Fruit fly (Drosophila melanogaster) whole organism, embryonic: Measurements from ENCODE around the gene Sec20.

ENCODE experiments used
- B-H2 ChIP-seq: fragments of 200-800 bp; sonication (Bioruptor generic); optimal IDR thresholded peaks from 2 replicates; lab custom pipeline; 2018; ENCODE audit warnings: missing biosample characterization, mild to moderate bottlenecking, missing genetic modification characterization
- BtbVII ChIP-seq: fragments of 200-800 bp; sonication (Bioruptor generic); optimal IDR thresholded peaks from 3 replicates; lab custom pipeline; 2017; ENCODE audit warnings: missing biosample characterization, mild to moderate bottlenecking, missing genetic modification characterization
- CG10565 ChIP-seq: fragments of 200-800 bp; sonication (Bioruptor generic); optimal IDR thresholded peaks from 3 replicates; lab custom pipeline; 2016; ENCODE audit warnings: missing biosample characterization, mild to moderate bottlenecking, missing genetic modification characterization
- CG11093 ChIP-seq: fragments of 200-800 bp; sonication (Bioruptor generic); IDR thresholded peaks from 3 replicates; pipeline ENCODE4 v1.3.6; 2022; ENCODE audit warnings: missing biosample characterization, missing genetic modification characterization
- CG11398 ChIP-seq: fragments of 200-800 bp; sonication (Bioruptor generic); optimal IDR thresholded peaks from 2 replicates; lab custom pipeline; 2016; ENCODE audit warnings: missing biosample characterization, missing genetic modification characterization
- CG11695 ChIP-seq: fragments of 200-800 bp; sonication (Bioruptor generic); IDR thresholded peaks from 3 replicates; pipeline ENCODE4 v1.3.6; 2022; ENCODE audit warnings: missing biosample characterization, missing genetic modification characterization
- CG13123 ChIP-seq: fragments of 200-800 bp; sonication (Bioruptor generic); optimal IDR thresholded peaks from 2 replicates; lab custom pipeline; 2016; ENCODE audit warnings: missing biosample characterization, missing genetic modification characterization
- CG14860 ChIP-seq: fragments of 200-800 bp; sonication (Bioruptor generic); IDR thresholded peaks from 3 replicates; pipeline ENCODE4 v1.3.6; 2022; ENCODE audit warnings: missing biosample characterization, missing genetic modification characterization; ENCODE audit not compliant: partially characterized antibody
- CG1602 ChIP-seq: fragments of 200-800 bp; sonication (Bioruptor generic); optimal IDR thresholded peaks from 3 replicates; lab custom pipeline; 2016; ENCODE audit warnings: missing biosample characterization, missing genetic modification characterization
- CG18262 ChIP-seq: fragments of 200-800 bp; optimal IDR thresholded peaks from 3 replicates; lab custom pipeline; 2019; ENCODE audit warnings: missing biosample characterization, mild to moderate bottlenecking, missing genetic modification characterization, moderate library complexity
- CG30020 ChIP-seq: fragments of 200-800 bp; optimal IDR thresholded peaks from 2 replicates; lab custom pipeline; 2019; ENCODE audit warnings: missing biosample characterization, mild to moderate bottlenecking, missing genetic modification characterization, moderate library complexity
- CG30431 ChIP-seq: fragments of 200-800 bp; sonication (Bioruptor generic); optimal IDR thresholded peaks from 2 replicates; lab custom pipeline; 2017; ENCODE audit warnings: missing biosample characterization, missing genetic modification characterization
- CG32532 ChIP-seq: fragments of 200-800 bp; sonication (Bioruptor generic); IDR thresholded peaks from 2 replicates; pipeline ENCODE4 v1.3.6; 2022; ENCODE audit warnings: missing biosample characterization, missing genetic modification characterization
- CG3281 ChIP-seq: fragments of 200-800 bp; sonication (Bioruptor generic); optimal IDR thresholded peaks from 3 replicates; lab custom pipeline; 2017; ENCODE audit warnings: missing biosample characterization, mild to moderate bottlenecking, missing genetic modification characterization
- CG3407 ChIP-seq: fragments of 200-800 bp; sonication (Bioruptor generic); optimal IDR thresholded peaks from 2 replicates; lab custom pipeline; 2018; ENCODE audit warnings: missing biosample characterization, mild to moderate bottlenecking, missing genetic modification characterization
- CG3847 ChIP-seq: fragments of 200-800 bp; sonication (Bioruptor generic); IDR thresholded peaks from 2 replicates; pipeline ENCODE4 v1.3.6; 2022; ENCODE audit warnings: missing biosample characterization, missing genetic modification characterization
- CG5953 ChIP-seq: fragments of 200-800 bp; sonication (Bioruptor generic); IDR thresholded peaks from 2 replicates; pipeline ENCODE4 v1.3.6; 2022; ENCODE audit warnings: missing biosample characterization, missing genetic modification characterization
- CG7556 ChIP-seq: fragments of 200-800 bp; sonication (Bioruptor generic); optimal IDR thresholded peaks from 2 replicates; lab custom pipeline; 2017; ENCODE audit warnings: missing biosample characterization, mild to moderate bottlenecking, missing genetic modification characterization
- CG9609 ChIP-seq: fragments of 200-800 bp; sonication (Bioruptor generic); optimal IDR thresholded peaks from 3 replicates; lab custom pipeline; 2016; ENCODE audit warnings: missing biosample characterization, missing genetic modification characterization
- ERR ChIP-seq: fragments of 200-800 bp; sonication (Bioruptor generic); optimal IDR thresholded peaks from 2 replicates; lab custom pipeline; 2016; ENCODE audit warnings: missing biosample characterization, missing genetic modification characterization
- HLH4C ChIP-seq: fragments of 200-800 bp; sonication (Bioruptor generic); IDR thresholded peaks from 3 replicates; pipeline ENCODE4 v1.3.6; 2022; ENCODE audit warnings: missing biosample characterization, missing genetic modification characterization; ENCODE audit not compliant: partially characterized antibody
- MTF-1 ChIP-seq: fragments of 200-800 bp; sonication (Bioruptor generic); optimal IDR thresholded peaks from 2 replicates; lab custom pipeline; 2018; ENCODE audit warnings: missing biosample characterization, mild to moderate bottlenecking, missing genetic modification characterization, borderline replicate concordance
- Max ChIP-seq: fragments of 200-800 bp; sonication (Bioruptor generic); optimal IDR thresholded peaks from 2 replicates; lab custom pipeline; 2016; ENCODE audit warnings: missing biosample characterization, mild to moderate bottlenecking, missing genetic modification characterization
- Med ChIP-seq: fragments of 200-800 bp; sonication (Bioruptor generic); peaks from one replicate; lab custom pipeline; 2016; ENCODE audit warnings: missing biosample characterization, missing genetic modification characterization, mild to moderate bottlenecking, inconsistent platforms, moderate library complexity
- Meics ChIP-seq: fragments of 200-800 bp; sonication (Bioruptor generic); optimal IDR thresholded peaks from 2 replicates; lab custom pipeline; 2017; ENCODE audit warnings: missing biosample characterization, mild to moderate bottlenecking, missing genetic modification characterization
- NC2α ChIP-seq: fragments of 200-800 bp; sonication (Bioruptor generic); optimal IDR thresholded peaks from 2 replicates; lab custom pipeline; 2016; ENCODE audit warnings: missing biosample characterization, missing genetic modification characterization
- Rfx ChIP-seq: fragments of 200-800 bp; sonication (Bioruptor generic); IDR thresholded peaks from 2 replicates; pipeline ENCODE4 v1.3.6; 2022; ENCODE audit warnings: missing biosample characterization, missing genetic modification characterization
- TFAM ChIP-seq: fragments of 200-800 bp; sonication (Bioruptor generic); optimal IDR thresholded peaks from 2 replicates; lab custom pipeline; 2017; ENCODE audit warnings: missing biosample characterization, missing genetic modification characterization, inconsistent platforms
- abd-A ChIP-seq: fragments of 200-800 bp; sonication (Bioruptor generic); optimal IDR thresholded peaks from 3 replicates; lab custom pipeline; 2019; ENCODE audit warnings: missing biosample characterization, mild to moderate bottlenecking, missing genetic modification characterization, moderate library complexity
- ash1 ChIP-seq: fragments of 200-800 bp; sonication (Bioruptor generic); optimal IDR thresholded peaks from 2 replicates; lab custom pipeline; 2018; ENCODE audit warnings: missing biosample characterization, mild to moderate bottlenecking, missing genetic modification characterization
- bcd ChIP-seq: fragments of 200-800 bp; sonication (Bioruptor generic); optimal IDR thresholded peaks from 2 replicates; lab custom pipeline; 2017; ENCODE audit warnings: missing biosample characterization, mild to moderate bottlenecking, missing genetic modification characterization
- br ChIP-seq: fragments of >200 bp; optimal IDR thresholded peaks from 2 replicates; lab custom pipeline; 2017
- bsh ChIP-seq, 2 experiments: fragments of 200-800 bp; sonication (Bioruptor generic); optimal IDR thresholded peaks; 2 replicates each; lab custom pipeline; 2017 to 2018; ENCODE audit warnings: mild to moderate bottlenecking in 2 of 2, missing biosample characterization in 2 of 2, missing genetic modification characterization in 2 of 2, moderate library complexity in 1 of 2
- crol ChIP-seq: fragments of 200-800 bp; sonication (Bioruptor generic); IDR thresholded peaks from 2 replicates; pipeline ENCODE4 v1.3.6; 2022; ENCODE audit warnings: missing biosample characterization, missing genetic modification characterization
- disco-r ChIP-seq: fragments of 200-800 bp; sonication (Bioruptor generic); optimal IDR thresholded peaks from 2 replicates; lab custom pipeline; 2016; ENCODE audit warnings: missing biosample characterization, missing genetic modification characterization
- eve ChIP-seq, 2 experiments: fragments of >200 bp; optimal IDR thresholded peaks; 2 replicates each; lab custom pipeline; 2017; ENCODE audit warnings: missing biosample characterization in 2 of 2, missing genetic modification characterization in 2 of 2
- gsb ChIP-seq: fragments of 200-800 bp; sonication (Bioruptor generic); IDR thresholded peaks from 2 replicates; pipeline ENCODE4 v1.3.6; 2022; ENCODE audit warnings: missing biosample characterization, missing genetic modification characterization
- ken ChIP-seq: fragments of 200-800 bp; sonication (Bioruptor generic); IDR thresholded peaks from 3 replicates; pipeline ENCODE4 v1.3.6; 2022; ENCODE audit warnings: missing biosample characterization, missing genetic modification characterization
- maf-S ChIP-seq: fragments of 200-800 bp; sonication (Bioruptor generic); optimal IDR thresholded peaks from 2 replicates; lab custom pipeline; 2016; ENCODE audit warnings: missing biosample characterization, missing genetic modification characterization
- p53 ChIP-seq: fragments of 200-800 bp; sonication (Bioruptor generic); optimal IDR thresholded peaks from 2 replicates; lab custom pipeline; 2016; ENCODE audit warnings: missing biosample characterization, missing genetic modification characterization
- pho ChIP-seq: fragments of 200-800 bp; sonication (Bioruptor generic); optimal IDR thresholded peaks from 2 replicates; lab custom pipeline; 2016; ENCODE audit warnings: missing biosample characterization, missing genetic modification characterization
- pros ChIP-seq: fragments of 200-800 bp; sonication (Bioruptor generic); optimal IDR thresholded peaks from 3 replicates; lab custom pipeline; 2019; ENCODE audit warnings: missing biosample characterization, mild to moderate bottlenecking, missing genetic modification characterization, moderate library complexity
- sc ChIP-seq, 3 experiments: fragments of >200 bp in 2 of 3; fragments of 200-800 bp in 1 of 3; sonication (Bioruptor generic) in 1 of 3; optimal IDR thresholded peaks; 2 replicates in 2 of 3; 3 replicates in 1 of 3; lab custom pipeline; 2017; ENCODE audit warnings: mild to moderate bottlenecking in 1 of 3, missing biosample characterization in 1 of 3, missing genetic modification characterization in 1 of 3, missing genetic modification reagents in 1 of 3
- sd ChIP-seq: fragments of 200-800 bp; sonication (Bioruptor generic); optimal IDR thresholded peaks from 3 replicates; lab custom pipeline; 2018; ENCODE audit warnings: missing biosample characterization, mild to moderate bottlenecking, missing genetic modification characterization, moderate library complexity
- shn ChIP-seq: fragments of 200-800 bp; sonication (Bioruptor generic); optimal IDR thresholded peaks from 3 replicates; lab custom pipeline; 2016; ENCODE audit warnings: missing biosample characterization, missing genetic modification characterization
- sisA ChIP-seq: fragments of 200-800 bp; sonication (Bioruptor generic); IDR thresholded peaks from 2 replicates; pipeline ENCODE4 v1.3.6; 2022; ENCODE audit warnings: missing biosample characterization, missing genetic modification characterization
- sqz ChIP-seq: fragments of 200-800 bp; sonication (Bioruptor generic); optimal IDR thresholded peaks from 3 replicates; lab custom pipeline; 2018; ENCODE audit warnings: missing biosample characterization, mild to moderate bottlenecking, missing genetic modification characterization
- toy ChIP-seq: fragments of 200-800 bp; sonication (Bioruptor generic); IDR thresholded peaks from 2 replicates; pipeline ENCODE4 v1.3.6; 2022; ENCODE audit warnings: missing biosample characterization, missing genetic modification characterization
- tup ChIP-seq: fragments of 200-800 bp; sonication (Bioruptor generic); optimal IDR thresholded peaks from 2 replicates; lab custom pipeline; 2016; ENCODE audit warnings: missing biosample characterization, mild to moderate bottlenecking, missing genetic modification characterization, moderate library complexity
- z ChIP-seq: fragments of 200-800 bp; sonication (Bioruptor generic); IDR thresholded peaks from 3 replicates; pipeline ENCODE4 v1.3.6; 2022; ENCODE audit warnings: missing biosample characterization, missing genetic modification characterization
- zf30C ChIP-seq: fragments of 200-800 bp; sonication (Bioruptor generic); optimal IDR thresholded peaks from 3 replicates; lab custom pipeline; 2018; ENCODE audit warnings: missing biosample characterization, mild to moderate bottlenecking, missing genetic modification characterization

The Sec20 gene

DNA sequence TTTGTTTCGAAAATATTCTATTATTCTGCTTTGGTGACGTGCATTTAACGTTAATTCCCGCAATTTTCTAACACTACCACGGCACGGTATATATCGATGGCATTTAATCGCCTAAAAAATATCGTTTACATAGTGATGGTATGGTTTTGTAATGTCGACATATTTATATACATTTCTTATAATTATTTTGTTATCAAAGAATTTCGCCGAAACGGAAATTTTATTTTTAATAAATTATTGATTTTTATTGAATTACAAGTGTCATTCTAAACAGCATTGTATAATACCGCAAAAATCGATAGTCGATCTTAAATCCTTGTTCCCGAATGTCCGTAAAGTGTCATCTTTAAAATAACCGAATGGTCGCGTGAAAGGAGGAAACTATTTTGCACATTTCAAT lies at the start of gene Sec20, which contains the start of gene dgrn (continued):
- TF ChIP-seq CG14860 (GFP tag; lab: Robert Waterston, UW) (peak; percentile 82), Max (GFP tag; lab: Kevin White, UChicago) (peak; percentile 74), TFAM (GFP tag; lab: Kevin White, UChicago) (no peak), pros (no peak), maf-S (no peak), sc (optimal IDR thresholded peaks at IDR 0.05; lab: Kevin White, UChicago) (no peak), sc (GFP tag; optimal IDR thresholded peaks at IDR 0.05; lab: Kevin White, UChicago) (peak; percentile 30), CG7556 (GFP tag; lab: Kevin White, UChicago) (peak; percentile 54), CG10565 (no peak), B-H2 (peak; percentile 81), Meics (peak; percentile 46), CG11398 (GFP tag; lab: Kevin White, UChicago) (no peak), CG3281 (GFP tag; lab: Kevin White, UChicago) (peak; percentile 38), CG18262 (tag; lab: Kevin White, UChicago) (peak; percentile 72), CG3407 (GFP tag; lab: Kevin White, UChicago) (peak; percentile 25), abd-A (tag; lab: Kevin White, UChicago) (no peak), ash1 (GFP tag; lab: Kevin White, UChicago) (no peak), HLH4C (GFP tag; lab: Robert Waterston, UW) (peak; percentile 92), ken (GFP tag; lab: Robert Waterston, UW) (0 out of 3 replicates have a peak, but pooled peaks have one; percentile 49), CG11695 (GFP tag; lab: Robert Waterston, UW) (0 out of 3 replicates have a peak, but pooled peaks have one; percentile 19), toy (GFP tag; lab: Robert Waterston, UW) (no peak; the same call in 1 of the 2 replicates), gsb (GFP tag; lab: Robert Waterston, UW) (no peak), CG13123 (peak; percentile 48), disco-r (GFP tag; lab: Kevin White, UChicago) (no peak), bsh (GFP tag; optimal IDR thresholded peaks at IDR 0.05; lab: Kevin White, UChicago) (peak in 1 of 2 experiments; percentile 61), shn (no peak), p53 (GFP tag; lab: Kevin White, UChicago) (no peak), CG3847 (GFP tag; lab: Robert Waterston, UW) (peak; percentile 77), sd (tag; lab: Kevin White, UChicago) (peak; percentile 75), sqz (GFP tag; lab: Kevin White, UChicago) (peak; percentile 15), CG5953 (GFP tag; lab: Robert Waterston, UW) (0 out of 2 replicates have a peak, but pooled peaks have one; percentile 15), CG32532 (GFP tag; lab: Robert Waterston, UW) (peak; percentile 60), crol (GFP tag; lab: Robert Waterston, UW) (no peak), sisA (GFP tag; lab: Robert Waterston, UW) (peak; percentile 60), bcd (GFP tag; lab: Kevin White, UChicago) (peak; percentile 62), CG30020 (tag; lab: Kevin White, UChicago) (peak; percentile 78), MTF-1 (GFP tag; lab: Kevin White, UChicago) (no peak), NC2α (GFP tag; lab: Kevin White, UChicago) (no peak), z (no peak), pho (GFP tag; lab: Kevin White, UChicago) (peak; percentile 29), Rfx (GFP tag; lab: Robert Waterston, UW) (peak; percentile 78), CG1602 (peak; percentile 65), BtbVII (no peak), Med (GFP tag; lab: Kevin White, UChicago) (peak; percentile 79), ERR (GFP tag; lab: Kevin White, UChicago) (no peak), zf30C (GFP tag; lab: Kevin White, UChicago) (no peak), CG30431 (GFP tag; lab: Kevin White, UChicago) (no peak), CG9609 (GFP tag; lab: Kevin White, UChicago) (peak; percentile 37), eve (GFP tag; optimal IDR thresholded peaks at IDR 0.05; lab: Kevin White, UChicago) (no peak), CG11093 (GFP tag; lab: Robert Waterston, UW) (no peak), tup (GFP tag; lab: Kevin White, UChicago) (peak; percentile 37), br (no peak)
